Fruit fly (Drosophila melanogaster) whole organism, embryonic: ENCODE data around the gene H15.

Source experiments
- Abd-B ChIP-seq: fragments of 200-800 bp; sonication (Bioruptor generic); optimal IDR thresholded peaks from 2 replicates; lab custom pipeline; 2018; ENCODE audit warnings: missing biosample characterization, mild to moderate bottlenecking, missing genetic modification characterization, moderate library complexity
- CG10431 ChIP-seq: fragments of 200-800 bp; sonication (Bioruptor generic); optimal IDR thresholded peaks from 3 replicates; lab custom pipeline; 2018; ENCODE audit warnings: missing biosample characterization, mild to moderate bottlenecking, missing genetic modification characterization
- CG12769 ChIP-seq: fragments of 200-800 bp; sonication (Bioruptor generic); optimal IDR thresholded peaks from 2 replicates; lab custom pipeline; 2019; ENCODE audit warnings: missing biosample characterization, mild to moderate bottlenecking, missing genetic modification characterization, moderate library complexity
- CG1647 ChIP-seq: fragments of 200-800 bp; sonication (Bioruptor generic); optimal IDR thresholded peaks from 3 replicates; lab custom pipeline; 2016; ENCODE audit warnings: missing biosample characterization, missing genetic modification characterization
- CG17568 ChIP-seq: fragments of 200-800 bp; sonication (Bioruptor generic); optimal IDR thresholded peaks from 2 replicates; lab custom pipeline; 2018; ENCODE audit warnings: missing biosample characterization, mild to moderate bottlenecking, missing genetic modification characterization, moderate library complexity
- CG34376 ChIP-seq: fragments of 200-800 bp; sonication (Bioruptor generic); optimal IDR thresholded peaks from 2 replicates; lab custom pipeline; 2018; ENCODE audit warnings: missing biosample characterization, mild to moderate bottlenecking, missing genetic modification characterization
- CG34422 ChIP-seq: fragments of 200-800 bp; sonication (Bioruptor generic); IDR thresholded peaks from 3 replicates; pipeline ENCODE4 v1.3.6; 2022; ENCODE audit warnings: missing biosample characterization, missing genetic modification characterization
- CG9437 ChIP-seq: fragments of 200-800 bp; sonication (Bioruptor generic); optimal IDR thresholded peaks from 2 replicates; lab custom pipeline; 2018; ENCODE audit warnings: missing biosample characterization, mild to moderate bottlenecking, missing genetic modification characterization
- Deaf1 ChIP-seq: fragments of 200-800 bp; optimal IDR thresholded peaks from 3 replicates; lab custom pipeline; 2019; ENCODE audit warnings: missing biosample characterization, mild to moderate bottlenecking, missing genetic modification characterization, moderate library complexity
- Lhr ChIP-seq: fragments of 200-800 bp; sonication (Bioruptor generic); optimal IDR thresholded peaks from 3 replicates; lab custom pipeline; 2017; ENCODE audit warnings: mild to moderate bottlenecking, missing biosample characterization, missing genetic modification reagents, missing genetic modification characterization
- Nf-YB ChIP-seq: fragments of 200-800 bp; sonication (Bioruptor generic); optimal IDR thresholded peaks from 3 replicates; lab custom pipeline; 2019; ENCODE audit warnings: missing biosample characterization, mild to moderate bottlenecking, missing genetic modification characterization, moderate library complexity
- Nf-YC ChIP-seq: fragments of 200-800 bp; optimal IDR thresholded peaks from 3 replicates; lab custom pipeline; 2019; ENCODE audit warnings: missing biosample characterization, mild to moderate bottlenecking, missing genetic modification characterization, moderate library complexity
- Opbp ChIP-seq: fragments of 200-800 bp; sonication (Bioruptor generic); IDR thresholded peaks from 3 replicates; pipeline ENCODE4 v1.3.6; 2022; ENCODE audit warnings: missing biosample characterization, missing genetic modification characterization; ENCODE audit not compliant: partially characterized antibody
- Sox102F ChIP-seq: fragments of 200-800 bp; sonication (Bioruptor generic); optimal IDR thresholded peaks from 2 replicates; lab custom pipeline; 2018; ENCODE audit warnings: missing biosample characterization, mild to moderate bottlenecking, missing genetic modification characterization, moderate library complexity
- ap ChIP-seq: fragments of 200-800 bp; sonication (Bioruptor generic); IDR thresholded peaks from 2 replicates; pipeline ENCODE4 v1.3.6; 2022; ENCODE audit warnings: missing biosample characterization, missing genetic modification characterization
- bbx ChIP-seq: fragments of 200-800 bp; sonication (Bioruptor generic); IDR thresholded peaks from 2 replicates; pipeline ENCODE4 v1.3.6; 2022; ENCODE audit warnings: missing biosample characterization, missing genetic modification characterization; ENCODE audit not compliant: partially characterized antibody
- bsh ChIP-seq, 2 experiments: fragments of 200-800 bp; sonication (Bioruptor generic); optimal IDR thresholded peaks; 2 replicates each; lab custom pipeline; 2017 to 2018; ENCODE audit warnings: mild to moderate bottlenecking in 2 of 2, missing biosample characterization in 2 of 2, missing genetic modification characterization in 2 of 2, moderate library complexity in 1 of 2
- chinmo ChIP-seq: fragments of 200-800 bp; sonication (Bioruptor generic); IDR thresholded peaks from 4 replicates; pipeline ENCODE4 v1.3.6; 2022; ENCODE audit warnings: missing biosample characterization, missing genetic modification characterization; ENCODE audit not compliant: partially characterized antibody
- chn ChIP-seq: fragments of 200-800 bp; sonication (Bioruptor generic); optimal IDR thresholded peaks from 2 replicates; lab custom pipeline; 2016; ENCODE audit warnings: missing biosample characterization, missing genetic modification characterization
- eyg ChIP-seq: fragments of 200-800 bp; sonication (Bioruptor generic); optimal IDR thresholded peaks from 3 replicates; lab custom pipeline; 2016; ENCODE audit warnings: missing biosample characterization, missing genetic modification characterization
- fru ChIP-seq: fragments of >200 bp; optimal IDR thresholded peaks from 2 replicates; lab custom pipeline; 2017
- gcm ChIP-seq: fragments of 200-800 bp; sonication (Bioruptor generic); optimal IDR thresholded peaks from 2 replicates; lab custom pipeline; 2019; ENCODE audit warnings: missing biosample characterization, mild to moderate bottlenecking, missing genetic modification characterization, moderate library complexity
- gem ChIP-seq: fragments of 200-800 bp; sonication (Bioruptor generic); optimal IDR thresholded peaks from 2 replicates; lab custom pipeline; 2019; ENCODE audit warnings: missing biosample characterization, mild to moderate bottlenecking, missing genetic modification characterization, moderate library complexity
- grn ChIP-seq: fragments of 200-800 bp; sonication (Bioruptor generic); optimal IDR thresholded peaks from 3 replicates; lab custom pipeline; 2017; ENCODE audit warnings: missing biosample characterization, missing genetic modification characterization
- kni ChIP-seq: fragments of 200-800 bp; sonication (Bioruptor generic); optimal IDR thresholded peaks from 3 replicates; lab custom pipeline; 2017; ENCODE audit warnings: mild to moderate bottlenecking, missing biosample characterization, missing genetic modification reagents, missing genetic modification characterization
- nom ChIP-seq: fragments of 200-800 bp; sonication (Bioruptor generic); optimal IDR thresholded peaks from 2 replicates; lab custom pipeline; 2017; ENCODE audit warnings: missing biosample characterization, missing genetic modification characterization, mild to moderate bottlenecking, moderate library complexity, missing genetic modification reagents
- otp ChIP-seq: fragments of 200-800 bp; sonication (Bioruptor generic); IDR thresholded peaks from 3 replicates; pipeline ENCODE4, ENCODE4 v1.3.6; 2022; ENCODE audit warnings: missing biosample characterization, missing genetic modification characterization
- pita ChIP-seq: fragments of 200-800 bp; sonication (Bioruptor generic); optimal IDR thresholded peaks from 2 replicates; lab custom pipeline; 2017; ENCODE audit warnings: missing biosample characterization, mild to moderate bottlenecking, missing genetic modification characterization
- ro ChIP-seq: fragments of 200-800 bp; sonication (Bioruptor generic); IDR thresholded peaks from 2 replicates; pipeline ENCODE4 v1.3.6; 2022; ENCODE audit warnings: missing biosample characterization, missing genetic modification characterization
- scrt ChIP-seq: fragments of 200-800 bp; sonication (Bioruptor generic); optimal IDR thresholded peaks from 2 replicates; lab custom pipeline; 2018; ENCODE audit warnings: missing biosample characterization, mild to moderate bottlenecking, missing genetic modification characterization, moderate library complexity
- sens ChIP-seq: fragments of 200-800 bp; sonication (Bioruptor generic); peaks from one replicate; lab custom pipeline; 2016; ENCODE audit warnings: missing biosample characterization, missing genetic modification characterization
- stc ChIP-seq: fragments of 200-800 bp; sonication (Bioruptor generic); IDR thresholded peaks from 2 replicates; pipeline ENCODE4 v1.3.6; 2022; ENCODE audit warnings: missing biosample characterization, missing genetic modification characterization
- usp ChIP-seq: fragments of >200 bp; optimal IDR thresholded peaks from 2 replicates; lab custom pipeline; 2017; ENCODE audit warnings: missing biosample characterization, missing genetic modification characterization
- z ChIP-seq: fragments of 200-800 bp; sonication (Bioruptor generic); IDR thresholded peaks from 3 replicates; pipeline ENCODE4 v1.3.6; 2022; ENCODE audit warnings: missing biosample characterization, missing genetic modification characterization

Gene H15

dm6 chr2L:5365841-5366240, 38.2 kb upstream of the H15 start (continued):
- no peak for TF ChIP-seq ap (GFP tag; lab: Robert Waterston, UW)
- TF ChIP-seq stc (GFP tag; lab: Robert Waterston, UW), result no peak
- TF ChIP-seq Opbp (GFP tag; lab: Robert Waterston, UW), result peak; percentile 34; the same call in 1 of the 3 replicates
- no peak for TF ChIP-seq gcm (GFP tag; lab: Kevin White, UChicago)
- TF ChIP-seq, all 482 proteins: peak for 64

- TF ChIP-seq ro (GFP tag; lab: Robert Waterston, UW), result no peak
- TF ChIP-seq pita (GFP tag; lab: Kevin White, UChicago), result no peak
- peak; percentile 25 for TF ChIP-seq grn (GFP tag; lab: Kevin White, UChicago)
- TF ChIP-seq fru (lab: Kevin White, UChicago), result no peak
- TF ChIP-seq sens, result peak; percentile 54
- peak; percentile 5 for TF ChIP-seq gem (tag; lab: Kevin White, UChicago)
These were observed 36.1 kb upstream of the H15 start for dm6 chr2L:5367983-5368382.

- TF ChIP-seq eyg (GFP tag; lab: Kevin White, UChicago) (no peak), CG17568 (GFP tag; lab: Kevin White, UChicago) (no peak), CG34422 (GFP tag; lab: Robert Waterston, UW) (no peak), bbx (GFP tag; lab: Robert Waterston, UW) (no peak), nom (peak; percentile 67), Abd-B (no peak), CG9437 (GFP tag; lab: Kevin White, UChicago) (no peak), bsh (GFP tag; optimal IDR thresholded peaks at IDR 0.05; lab: Kevin White, UChicago) (peak in 1 of 2 experiments; percentile 15), otp (GFP tag; lab: Robert Waterston, UW) (no peak)
These were observed 31.5 kb upstream of the H15 start for dm6 chr2L:5372552-5372951.

dm6 chr2L:5374216-5374615, 29.9 kb upstream of the H15 start:
- no peak for TF ChIP-seq usp (GFP tag; lab: Kevin White, UChicago)
- no peak for TF ChIP-seq Sox102F (GFP tag; lab: Kevin White, UChicago)
- no peak for TF ChIP-seq CG34422 (GFP tag; lab: Robert Waterston, UW)
- no peak for TF ChIP-seq kni (GFP tag; lab: Kevin White, UChicago)
- TF ChIP-seq Lhr (GFP tag; lab: Kevin White, UChicago), result no peak
- TF ChIP-seq, all 482 proteins: peak for 0

dm6 chr2L:5374989-5375388, 29.1 kb upstream of the H15 start:
- TF ChIP-seq CG1647 (GFP tag; lab: Kevin White, UChicago), result no peak
- peak; percentile 13 for TF ChIP-seq sens
- TF ChIP-seq, all 482 proteins: peak for 1

dm6 chr2L:5376442-5376841, 27.6 kb upstream of the H15 start:
- TF ChIP-seq scrt (GFP tag; lab: Kevin White, UChicago), result no peak
- TF ChIP-seq Nf-YB (GFP tag; lab: Kevin White, UChicago), result peak; percentile 86
- peak; percentile 8 for TF ChIP-seq Deaf1 (tag; lab: Kevin White, UChicago)
- TF ChIP-seq CG10431 (GFP tag; lab: Kevin White, UChicago), result peak; percentile 2
- peak; percentile 72 for TF ChIP-seq Nf-YC (tag; lab: Kevin White, UChicago)
- TF ChIP-seq CG34376, result no peak
- TF ChIP-seq chn, result no peak
- TF ChIP-seq chinmo (GFP tag; lab: Robert Waterston, UW), result 0 out of 4 replicates have a peak, but pooled peaks have one; percentile 46
- peak; percentile 83 for TF ChIP-seq z (GFP tag; lab: Robert Waterston, UW)
- peak; percentile 3 for TF ChIP-seq CG12769
- TF ChIP-seq, all 482 proteins: peak for 7
